Worm (Caenorhabditis elegans) whole organism, young adult: ENCODE data around the gene zig-2.

Experiments
- B0035.1 ChIP-seq: sonication (generic microtip); optimal IDR thresholded peaks from 2 replicates; lab custom pipeline; 2016; ENCODE audit warnings: missing genetic modification characterization, mild to moderate bottlenecking, missing compliant biosample characterization, missing genotype, missing genetic modification reagents
- F23B12.7 ChIP-seq: sonication (generic microtip); optimal IDR thresholded peaks from 2 replicates; lab custom pipeline; 2017; ENCODE audit warnings: missing genetic modification characterization, mild to moderate bottlenecking, missing compliant biosample characterization, antibody characterized with exemption, moderate library complexity; ENCODE audit not compliant: insufficient read depth
- ama-1 ChIP-seq, 3 experiments: fragments of 150-350 bp in 1 of 3; sonication (generic microtip) in 2 of 3; optimal IDR thresholded peaks; 2 replicates each; lab custom pipeline; 2014 to 2018; ENCODE audit warnings: missing biosample characterization in 2 of 3, missing genetic modification characterization in 2 of 3, missing genetic modification reagents in 2 of 3
- ceh-79 ChIP-seq: sonication (generic microtip); optimal IDR thresholded peaks from 2 replicates; lab custom pipeline; 2017; ENCODE audit warnings: mild to moderate bottlenecking, missing genetic modification characterization, missing compliant biosample characterization
- lin-54 ChIP-seq: fragments of 200-800 bp; sonication (Bioruptor generic); optimal IDR thresholded peaks from 2 replicates; lab custom pipeline; 2018; ENCODE audit warnings: mild to moderate bottlenecking, missing genetic modification characterization, missing compliant biosample characterization
- nfya-1 ChIP-seq: sonication (generic microtip); optimal IDR thresholded peaks from 2 replicates; lab custom pipeline; 2017; ENCODE audit warnings: antibody characterized with exemption, missing compliant biosample characterization, missing genetic modification characterization, borderline replicate concordance; ENCODE audit not compliant: insufficient read depth
- nfyb-1 ChIP-seq: fragments of 200-800 bp; sonication (Bioruptor generic); IDR thresholded peaks from 2 replicates; pipeline ENCODE4 v1.3.6; 2022; ENCODE audit warnings: missing genetic modification reagents, missing genetic modification characterization, missing compliant biosample characterization
- pha-4 ChIP-seq: fragments of 150-350 bp; sonication (generic microtip); optimal IDR thresholded peaks from 2 replicates; lab custom pipeline; 2014; ENCODE audit warnings: missing biosample characterization, missing genetic modification reagents, missing genetic modification characterization
- tbx-9 ChIP-seq: sonication (generic microtip); optimal IDR thresholded peaks from 2 replicates; lab custom pipeline; 2016; ENCODE audit warnings: borderline replicate concordance, missing genetic modification characterization, inconsistent platforms, missing compliant biosample characterization

ce11 chrX:12346729-12347128 is 5.5 kb upstream of the zig-2 start, which contains the start of gene F42F12.11:
- TF ChIP-seq F23B12.7 (tag; lab: Kevin White, UChicago): no peak
- TF ChIP-seq tbx-9 (tag; lab: Kevin White, UChicago): no peak
- TF ChIP-seq lin-54 (GFP tag; lab: Kevin White, UChicago): no peak
- TF ChIP-seq nfyb-1: no peak
- no peak for TF ChIP-seq B0035.1
- no peak for TF ChIP-seq nfya-1
- no peak for TF ChIP-seq pha-4 (tag; lab: Kevin White, UChicago)
- TF ChIP-seq ama-1 (optimal IDR thresholded peaks at IDR 0.05; lab: Kevin White, UChicago): no peak
- TF ChIP-seq ama-1 (GFP tag; optimal IDR thresholded peaks at IDR 0.05; lab: Kevin White, UChicago): no peak
- no peak for TF ChIP-seq ceh-79 (tag; lab: Kevin White, UChicago)
